Worm (Caenorhabditis elegans) whole organism, L4/young adult: ENCODE results near the gene T10G3.8.

Experiments
- W03F9.2 ChIP-seq: fragments of 150-350 bp; optimal IDR thresholded peaks from 2 replicates; lab custom pipeline; 2014; ENCODE audit warnings: missing biosample characterization, missing genetic modification characterization
- dao-5 ChIP-seq: sonication (generic microtip); optimal IDR thresholded peaks from 2 replicates; lab custom pipeline; 2016; ENCODE audit warnings: missing genotype, missing genetic modification characterization, moderate library complexity, missing compliant biosample characterization
- him-1 ChIP-seq: sonication (generic microtip); optimal IDR thresholded peaks from 2 replicates; lab custom pipeline; 2016; ENCODE audit warnings: missing genotype, missing genetic modification reagents, missing genetic modification characterization, missing compliant biosample characterization

- TF ChIP-seq him-1 (no peak), dao-5 (tag; lab: Kevin White, UChicago) (no peak), W03F9.2 (tag; lab: Kevin White, UChicago) (no peak)
Observed at ce11 chrV:13427378-13427777, 48.9 kb downstream of the T10G3.8 start.
